Fruit fly (Drosophila melanogaster): Measurements from ENCODE around the gene Vps16A.
A peak's percentile ranks its signal among the peaks of the same experiment; 100 is the strongest.

Gene Vps16A

dm6 chr3R:9226146-9226545 lies 40.7 kb upstream of the Vps16A start (continued):
- no peak for TF ChIP-seq Ets97D (GFP tag; optimal IDR thresholded peaks at IDR 0.05)
- no peak for TF ChIP-seq Dip3 (GFP tag; optimal IDR thresholded peaks at IDR 0.05)
- TF ChIP-seq CG17328 (GFP tag; IDR thresholded peaks at IDR 0.05) = no peak
- no peak for TF ChIP-seq CG3838 (GFP tag; optimal IDR thresholded peaks at IDR 0.05)
- TF ChIP-seq CG4328 (GFP tag; optimal IDR thresholded peaks at IDR 0.05) = no peak
- TF ChIP-seq CG1647 (GFP tag; optimal IDR thresholded peaks at IDR 0.05) = no peak
- TF ChIP-seq ci (GFP tag; IDR thresholded peaks at IDR 0.05) = no peak
- no peak for TF ChIP-seq vvl (GFP tag; IDR thresholded peaks at IDR 0.05)
- no peak for TF ChIP-seq HLH3B (GFP tag; IDR thresholded peaks at IDR 0.05)
- no peak for TF ChIP-seq CG17912 (GFP tag; optimal IDR thresholded peaks at IDR 0.05)
- TF ChIP-seq dpn (GFP tag; optimal IDR thresholded peaks at IDR 0.05) = no peak
- TF ChIP-seq nom (GFP tag; optimal IDR thresholded peaks at IDR 0.05) = peak; percentile 20
- TF ChIP-seq CG11093 (GFP tag; IDR thresholded peaks at IDR 0.05) = no peak
- TF ChIP-seq CG7963 (GFP tag; IDR thresholded peaks at IDR 0.05; ENCODE audit: partially characterized antibody) = no peak
- TF ChIP-seq jing (GFP tag; optimal IDR thresholded peaks at IDR 0.05) = no peak
- no peak for TF ChIP-seq CG9437 (GFP tag; optimal IDR thresholded peaks at IDR 0.05)
- 0 out of 3 replicates have a peak, but pooled peaks have one; percentile 18 for TF ChIP-seq CG2199 (GFP tag; IDR thresholded peaks at IDR 0.05)
- TF ChIP-seq sens (GFP tag) = no peak
- TF ChIP-seq nau (GFP tag; optimal IDR thresholded peaks at IDR 0.05) = no peak
- no peak for TF ChIP-seq Lim3 (GFP tag; IDR thresholded peaks at IDR 0.05)

dm6 chr3R:9226701-9227313 lies 40.0 kb upstream of the Vps16A start:
- TF ChIP-seq CG3163 (GFP tag; optimal IDR thresholded peaks at IDR 0.05) (peak; percentile 97), HLHmδ (GFP tag; optimal IDR thresholded peaks at IDR 0.05) (peak; percentile 43), CG17385 (GFP tag; optimal IDR thresholded peaks at IDR 0.05) (peak; percentile 26), scrt (GFP tag; optimal IDR thresholded peaks at IDR 0.05) (peak; percentile 50), ssp (GFP tag; IDR thresholded peaks at IDR 0.05) (no peak), CG11085 (GFP tag; IDR thresholded peaks at IDR 0.05) (no peak), abd-A (tag; optimal IDR thresholded peaks at IDR 0.05) (peak; percentile 96), vnd (GFP tag; IDR thresholded peaks at IDR 0.05; ENCODE audit: partially characterized antibody) (no peak), ftz-f1 (GFP tag; optimal IDR thresholded peaks at IDR 0.05) (peak; percentile 37), ERR (GFP tag; optimal IDR thresholded peaks at IDR 0.05) (peak; percentile 41), rib (GFP tag; IDR thresholded peaks at IDR 0.05) (peak; percentile 82), Scr (GFP tag; IDR thresholded peaks at IDR 0.05; ENCODE audit: partially characterized antibody) (peak; percentile 46; the same call in 1 of the 2 replicates), Side (GFP tag; optimal IDR thresholded peaks at IDR 0.05) (peak; percentile 1), Pdp1 (GFP tag; optimal IDR thresholded peaks at IDR 0.05) (peak in 1 of 2 experiments; percentile 96), Dip2 (GFP tag; IDR thresholded peaks at IDR 0.05) (no peak), gsb-n (tag; optimal IDR thresholded peaks at IDR 0.05) (peak; percentile 50), CG3995 (GFP tag; optimal IDR thresholded peaks at IDR 0.05) (no peak), Nf-YB (GFP tag; optimal IDR thresholded peaks at IDR 0.05) (peak; percentile 59), Atf3 (GFP tag; optimal IDR thresholded peaks at IDR 0.05) (no peak), sens (GFP tag) (peak; percentile 60), Adf1 (GFP tag; IDR thresholded peaks at IDR 0.05) (peak; percentile 51; the same call in 1 of the 2 replicates), CG6254 (GFP tag; optimal IDR thresholded peaks at IDR 0.05) (no peak), bowl (GFP tag; IDR thresholded peaks at IDR 0.05) (peak; percentile 5; the same call in 1 of the 2 replicates), oc (tag; optimal IDR thresholded peaks at IDR 0.05) (peak; percentile 92), NC2β (GFP tag; optimal IDR thresholded peaks at IDR 0.05) (no peak), ranshi (GFP tag; IDR thresholded peaks at IDR 0.05) (no peak), Doc3 (GFP tag; IDR thresholded peaks at IDR 0.05; ENCODE audit: partially characterized antibody) (peak; percentile 41; the same call in 1 of the 3 replicates), GATAe (GFP tag; conservative IDR thresholded peaks at IDR 0.05) (no peak), gro (GFP tag; optimal IDR thresholded peaks at IDR 0.05) (peak; percentile 48), Nf-YC (tag; optimal IDR thresholded peaks at IDR 0.05) (peak; percentile 54), nau (GFP tag; optimal IDR thresholded peaks at IDR 0.05) (peak; percentile 76), shn (GFP tag; optimal IDR thresholded peaks at IDR 0.05) (peak; percentile 19)
